Worm (Caenorhabditis elegans): ENCODE measurements around the gene K03H9.3.

K03H9.3 gene

ce11 chrII:6448189-6448588 is 25.3 kb downstream of the K03H9.3 start:
- TF ChIP-seq nhr-23 (tag; optimal IDR thresholded peaks at IDR 0.05) (peak; percentile 15), pqm-1 (tag; optimal IDR thresholded peaks at IDR 0.05) (no peak), sea-2 (GFP tag; optimal IDR thresholded peaks at IDR 0.05) (no peak), nhr-25 (tag; optimal IDR thresholded peaks at IDR 0.05) (peak; percentile 29), nhr-12 (tag; optimal IDR thresholded peaks at IDR 0.05) (no peak), nhr-77 (tag; optimal IDR thresholded peaks at IDR 0.05) (no peak), jun-1 (tag; optimal IDR thresholded peaks at IDR 0.05) (no peak), nhr-11 (tag; optimal IDR thresholded peaks at IDR 0.05) (no peak), ama-1 (optimal IDR thresholded peaks at IDR 0.05) (no peak)

- TF ChIP-seq lsy-12 (tag; optimal IDR thresholded peaks at IDR 0.05), result no peak
- TF ChIP-seq R02D3.7 (tag; optimal IDR thresholded peaks at IDR 0.05), result no peak
- TF ChIP-seq skn-1 (tag; optimal IDR thresholded peaks at IDR 0.05), result no peak
- TF ChIP-seq ama-1 (optimal IDR thresholded peaks at IDR 0.05), result no peak
- no peak for TF ChIP-seq nhr-12 (tag; optimal IDR thresholded peaks at IDR 0.05)
- no peak for TF ChIP-seq ztf-11 (tag; optimal IDR thresholded peaks at IDR 0.05)
- no peak for TF ChIP-seq egl-27 (tag; optimal IDR thresholded peaks at IDR 0.05)
- TF ChIP-seq elt-2 (tag; optimal IDR thresholded peaks at IDR 0.05), result peak; percentile 53
- peak; percentile 9 for TF ChIP-seq pqm-1 (tag; optimal IDR thresholded peaks at IDR 0.05)
- no peak for TF ChIP-seq tbx-2 (tag; optimal IDR thresholded peaks at IDR 0.05)
- no peak for TF ChIP-seq nhr-43 (tag; optimal IDR thresholded peaks at IDR 0.05; ENCODE audit: poor library complexity, severe bottlenecking)
- TF ChIP-seq nhr-23 (tag; optimal IDR thresholded peaks at IDR 0.05), result peak; percentile 14
- no peak for TF ChIP-seq elt-3 (tag; optimal IDR thresholded peaks at IDR 0.05)
- no peak for TF ChIP-seq nhr-76 (tag; optimal IDR thresholded peaks at IDR 0.05)
- no peak for TF ChIP-seq nhr-28 (tag; optimal IDR thresholded peaks at IDR 0.05)
- TF ChIP-seq fkh-10 (GFP tag; optimal IDR thresholded peaks at IDR 0.05), result no peak
- TF ChIP-seq nhr-67 (tag; optimal IDR thresholded peaks at IDR 0.05), result no peak
- no peak for TF ChIP-seq ZK546.5 (tag; optimal IDR thresholded peaks at IDR 0.05)
- TF ChIP-seq nhr-25 (tag; optimal IDR thresholded peaks at IDR 0.05), result peak; percentile 52
- TF ChIP-seq hmg-11 (tag; optimal IDR thresholded peaks at IDR 0.05), result no peak
- no peak for TF ChIP-seq mdl-1 (tag; optimal IDR thresholded peaks at IDR 0.05)
These were observed 25.7 kb downstream of the K03H9.3 start for ce11 chrII:6448656-6449055.

ce11 chrII:6449656-6450055 is 26.7 kb downstream of the K03H9.3 start, which contains the start of gene nhr-22:
TSS of gene nhr-22 (minus strand) at chrII:6449792.
- no peak for TF ChIP-seq ceh-82 (tag; optimal IDR thresholded peaks at IDR 0.05)
- no peak for TF ChIP-seq nhr-237 (tag; optimal IDR thresholded peaks at IDR 0.05)
- TF ChIP-seq elt-2 (tag; optimal IDR thresholded peaks at IDR 0.05), result peak; percentile 37
- TF ChIP-seq ztf-11 (tag; optimal IDR thresholded peaks at IDR 0.05), result no peak
- TF ChIP-seq nhr-67 (tag; optimal IDR thresholded peaks at IDR 0.05), result no peak
- no peak for TF ChIP-seq nhr-43 (tag; optimal IDR thresholded peaks at IDR 0.05; ENCODE audit: poor library complexity, severe bottlenecking)
- TF ChIP-seq nhr-76 (tag; optimal IDR thresholded peaks at IDR 0.05), result no peak

- no peak for TF ChIP-seq mml-1 (tag; optimal IDR thresholded peaks at IDR 0.05)
- no peak for TF ChIP-seq pqm-1 (tag; optimal IDR thresholded peaks at IDR 0.05)
- TF ChIP-seq zag-1 (tag; optimal IDR thresholded peaks at IDR 0.05), result no peak
- no peak for TF ChIP-seq nhr-237 (tag; optimal IDR thresholded peaks at IDR 0.05)
- TF ChIP-seq unc-62 (GFP tag; optimal IDR thresholded peaks at IDR 0.05), result no peak
- no peak for TF ChIP-seq ZK546.5 (tag; optimal IDR thresholded peaks at IDR 0.05)
- no peak for TF ChIP-seq ceh-16 (tag; optimal IDR thresholded peaks at IDR 0.05)
- no peak for TF ChIP-seq nhr-12 (tag; optimal IDR thresholded peaks at IDR 0.05)
- TF ChIP-seq nhr-67 (tag; optimal IDR thresholded peaks at IDR 0.05), result no peak
- peak; percentile 58 for TF ChIP-seq nfya-1 (tag; optimal IDR thresholded peaks at IDR 0.05; ENCODE audit: insufficient read depth)
- no peak for TF ChIP-seq nhr-77 (tag; optimal IDR thresholded peaks at IDR 0.05)
- no peak for TF ChIP-seq ama-1 (optimal IDR thresholded peaks at IDR 0.05)
- TF ChIP-seq ztf-4 (tag; optimal IDR thresholded peaks at IDR 0.05), result no peak
- no peak for TF ChIP-seq eor-1 (tag; optimal IDR thresholded peaks at IDR 0.05)
- TF ChIP-seq fkh-10 (GFP tag; optimal IDR thresholded peaks at IDR 0.05), result no peak
- no peak for TF ChIP-seq fos-1 (tag; optimal IDR thresholded peaks at IDR 0.05)
- TF ChIP-seq ceh-82 (tag; optimal IDR thresholded peaks at IDR 0.05), result no peak
- TF ChIP-seq pha-4 (tag; optimal IDR thresholded peaks at IDR 0.05), result peak; percentile 84
- TF ChIP-seq skn-1 (tag; optimal IDR thresholded peaks at IDR 0.05), result no peak
- no peak for TF ChIP-seq unc-39 (tag; optimal IDR thresholded peaks at IDR 0.05)
- TF ChIP-seq sea-2 (GFP tag; optimal IDR thresholded peaks at IDR 0.05), result no peak
- TF ChIP-seq elt-1 (tag; optimal IDR thresholded peaks at IDR 0.05), result no peak
- TF ChIP-seq nhr-23 (tag; optimal IDR thresholded peaks at IDR 0.05), result no peak
- TF ChIP-seq nhr-25 (tag; optimal IDR thresholded peaks at IDR 0.05), result peak; percentile 71
- TF ChIP-seq snpc-4 (tag; optimal IDR thresholded peaks at IDR 0.05), result peak; percentile 82
- TF ChIP-seq daf-12 (tag; optimal IDR thresholded peaks at IDR 0.05), result no peak
- no peak for TF ChIP-seq ceh-9 (tag; optimal IDR thresholded peaks at IDR 0.05)
- peak; percentile 64 for TF ChIP-seq lin-15B (tag; optimal IDR thresholded peaks at IDR 0.05)
- TF ChIP-seq lsy-12 (tag; optimal IDR thresholded peaks at IDR 0.05), result no peak
- no peak for TF ChIP-seq jun-1 (tag; optimal IDR thresholded peaks at IDR 0.05)
- no peak for TF ChIP-seq mdl-1 (tag; optimal IDR thresholded peaks at IDR 0.05)
- peak; percentile 12 for TF ChIP-seq egl-5 (tag; optimal IDR thresholded peaks at IDR 0.05)
- TF ChIP-seq nhr-43 (tag; optimal IDR thresholded peaks at IDR 0.05; ENCODE audit: poor library complexity, severe bottlenecking), result peak; percentile 6
- TF ChIP-seq fkh-2 (tag; optimal IDR thresholded peaks at IDR 0.05), result no peak
- no peak for TF ChIP-seq hmg-11 (tag; optimal IDR thresholded peaks at IDR 0.05)
- TF ChIP-seq nhr-11 (tag; optimal IDR thresholded peaks at IDR 0.05), result no peak
- no peak for TF ChIP-seq aly-2 (tag; optimal IDR thresholded peaks at IDR 0.05)
These were observed 30.5 kb downstream of the K03H9.3 start, which contains the start of gene atg-16.2 for ce11 chrII:6453341-6453806. TSS of gene atg-16.2 (minus strand) at chrII:6453391.
